Fruit fly (Drosophila melanogaster): Measurements from ENCODE around the gene wor.

The wor gene

DNA sequence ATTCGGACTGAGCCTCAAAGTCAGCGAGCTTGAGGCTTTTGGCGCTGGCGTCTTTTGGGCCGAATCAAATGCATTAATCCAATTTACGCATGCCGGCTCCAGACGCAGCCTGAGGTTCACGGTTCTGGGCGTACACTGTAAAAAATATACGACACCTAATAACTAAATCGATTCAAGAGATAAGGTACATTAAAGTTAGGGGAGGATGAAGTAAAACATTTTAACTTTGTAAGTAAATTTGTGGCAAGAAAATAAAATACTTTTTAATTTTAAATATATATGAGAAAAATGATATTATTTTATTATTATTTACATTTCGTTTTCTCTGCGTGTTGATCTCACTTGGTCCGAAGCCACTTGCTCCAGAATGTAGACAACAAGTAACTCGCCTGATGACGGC lies 28.6 kb downstream of the wor start (continued):
- TF ChIP-seq Eip93F (GFP tag; optimal IDR thresholded peaks at IDR 0.05) (no peak), CG9139 (GFP tag; optimal IDR thresholded peaks at IDR 0.05) (peak; percentile 2), CG11294 (GFP tag; IDR thresholded peaks at IDR 0.05) (no peak), net (GFP tag; optimal IDR thresholded peaks at IDR 0.05) (no peak), spab (GFP tag; optimal IDR thresholded peaks at IDR 0.05) (peak; percentile 20), svp (GFP tag) (peak; percentile 2), CG16779 (tag; optimal IDR thresholded peaks at IDR 0.05) (no peak), pdm3 (GFP tag; optimal IDR thresholded peaks at IDR 0.05) (no peak)

DNA sequence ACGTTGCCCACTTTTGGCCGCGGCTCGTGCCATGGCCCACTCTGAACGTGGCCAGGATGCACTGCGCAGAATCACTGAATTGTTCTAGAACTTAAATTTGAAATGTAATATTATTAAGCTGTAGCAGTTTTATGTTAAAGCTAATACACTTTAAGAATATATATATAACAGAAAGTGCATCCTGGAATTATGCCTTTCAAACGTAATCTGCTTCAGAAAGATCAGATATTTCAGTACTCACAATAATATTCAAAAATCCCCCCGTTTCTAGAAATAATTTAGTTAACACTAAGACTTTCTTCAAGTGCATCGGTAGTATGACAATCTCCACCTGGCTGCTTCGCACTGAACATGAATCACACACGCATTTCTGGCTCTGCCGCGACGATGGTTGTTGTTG lies 33.0 kb downstream of the wor start:
- peak; percentile 90 for TF ChIP-seq Hr4 (GFP tag; optimal IDR thresholded peaks at IDR 0.05)
- TF ChIP-seq svp (GFP tag): peak; percentile 30
- peak; percentile 50 for TF ChIP-seq CG3032 (tag; optimal IDR thresholded peaks at IDR 0.05)
- TF ChIP-seq Ets21C (GFP tag; optimal IDR thresholded peaks at IDR 0.05): no peak
- TF ChIP-seq CG15336 (GFP tag; IDR thresholded peaks at IDR 0.05): peak; percentile 91
- TF ChIP-seq CG34406 (GFP tag; optimal IDR thresholded peaks at IDR 0.05): peak; percentile 49
- TF ChIP-seq topi (GFP tag; optimal IDR thresholded peaks at IDR 0.05): no peak
- no peak for TF ChIP-seq Eip93F (GFP tag; optimal IDR thresholded peaks at IDR 0.05)
- TF ChIP-seq Hr39 (GFP tag; optimal IDR thresholded peaks at IDR 0.05): peak; percentile 33
- peak; percentile 78 for TF ChIP-seq achi (GFP tag; optimal IDR thresholded peaks at IDR 0.05)
- peak; percentile 7 for TF ChIP-seq Sox102F (GFP tag; optimal IDR thresholded peaks at IDR 0.05)
- TF ChIP-seq salr (GFP tag; optimal IDR thresholded peaks at IDR 0.05): peak; percentile 43 to 78
- TF ChIP-seq CG8119 (GFP tag; IDR thresholded peaks at IDR 0.05): peak; percentile 92
- TF ChIP-seq spab (GFP tag; optimal IDR thresholded peaks at IDR 0.05): peak; percentile 27
- TF ChIP-seq lz (GFP tag; optimal IDR thresholded peaks at IDR 0.05): peak; percentile 35
- peak; percentile 76 for TF ChIP-seq dac (GFP tag; optimal IDR thresholded peaks at IDR 0.05)
- peak; percentile 28 for TF ChIP-seq Smox (GFP tag; optimal IDR thresholded peaks at IDR 0.05)
- no peak for TF ChIP-seq fkh (GFP tag; optimal IDR thresholded peaks at IDR 0.05)
- peak; percentile 75 for TF ChIP-seq CG10631 (GFP tag; optimal IDR thresholded peaks at IDR 0.05)
- TF ChIP-seq Met (GFP tag; optimal IDR thresholded peaks at IDR 0.05): peak; percentile 5
- TF ChIP-seq fd59A (GFP tag; optimal IDR thresholded peaks at IDR 0.05): peak; percentile 73
- TF ChIP-seq cyc (GFP tag; optimal IDR thresholded peaks at IDR 0.05): no peak
- peak; percentile 38 for TF ChIP-seq Ets96B (tag; optimal IDR thresholded peaks at IDR 0.05)
- TF ChIP-seq Sox15 (GFP tag; optimal IDR thresholded peaks at IDR 0.05): peak; percentile 27
- TF ChIP-seq CG6808 (GFP tag; optimal IDR thresholded peaks at IDR 0.05): peak; percentile 45
- peak; percentile 84 for TF ChIP-seq Lpt (GFP tag; optimal IDR thresholded peaks at IDR 0.05)
- peak; percentile 21 for TF ChIP-seq CG31627 (GFP tag; optimal IDR thresholded peaks at IDR 0.05)
- peak; percentile 35 for TF ChIP-seq CG3919 (GFP tag; optimal IDR thresholded peaks at IDR 0.05)
- peak; percentile 93 for TF ChIP-seq CG32006 (GFP tag; optimal IDR thresholded peaks at IDR 0.05)
- TF ChIP-seq OdsH (GFP tag; optimal IDR thresholded peaks at IDR 0.05): peak; percentile 81
- TF ChIP-seq fd85E (GFP tag; optimal IDR thresholded peaks at IDR 0.05): no peak
- peak; percentile 84 for TF ChIP-seq CG4318 (GFP tag; optimal IDR thresholded peaks at IDR 0.05)
- peak; percentile 81 for TF ChIP-seq eg (GFP tag; IDR thresholded peaks at IDR 0.05)
- peak; percentile 58 for TF ChIP-seq CG1621 (tag; optimal IDR thresholded peaks at IDR 0.05)
- no peak for TF ChIP-seq CG8319 (GFP tag; optimal IDR thresholded peaks at IDR 0.05)
- TF ChIP-seq pdm3 (GFP tag; optimal IDR thresholded peaks at IDR 0.05): peak; percentile 75
- TF ChIP-seq vri (GFP tag; optimal IDR thresholded peaks at IDR 0.05): no peak
- TF ChIP-seq CG9139 (GFP tag; optimal IDR thresholded peaks at IDR 0.05): no peak
- no peak for TF ChIP-seq CG6854 (GFP tag; optimal IDR thresholded peaks at IDR 0.05)
- TF ChIP-seq CG6163 (GFP tag; IDR thresholded peaks at IDR 0.05): peak; percentile 69
- no peak for TF ChIP-seq ss (GFP tag; optimal IDR thresholded peaks at IDR 0.05)
- no peak for TF ChIP-seq CG11902 (GFP tag; optimal IDR thresholded peaks at IDR 0.05)
- TF ChIP-seq esn (GFP tag; optimal IDR thresholded peaks at IDR 0.05): peak; percentile 39
- TF ChIP-seq net (GFP tag; optimal IDR thresholded peaks at IDR 0.05): peak; percentile 81
- TF ChIP-seq CG6276 (GFP tag; optimal IDR thresholded peaks at IDR 0.05): peak; percentile 71
- peak; percentile 68 for TF ChIP-seq Sox14 (GFP tag; optimal IDR thresholded peaks at IDR 0.05)
- no peak for TF ChIP-seq Hr38 (GFP tag; optimal IDR thresholded peaks at IDR 0.05)
- no peak for TF ChIP-seq CG11762 (GFP tag; optimal IDR thresholded peaks at IDR 0.05; ENCODE audit: insufficient read depth)

Measured in whole organism, prepupa.